Worm (Caenorhabditis elegans) whole organism, L3 larva: ENCODE data around the gene M163.1.

Experiments used
- ZK546.5 ChIP-seq: sonication (generic microtip); optimal IDR thresholded peaks from 2 replicates; lab custom pipeline; 2017; ENCODE audit warnings: missing biosample characterization, missing genetic modification characterization
- aly-2 ChIP-seq: fragments of 150-350 bp; optimal IDR thresholded peaks from 2 replicates; lab custom pipeline; 2014; ENCODE audit warnings: missing biosample characterization, missing genetic modification characterization
- ama-1 ChIP-seq: fragments of 150-350 bp; optimal IDR thresholded peaks from 2 replicates; lab custom pipeline; 2018
- ceh-28 ChIP-seq: fragments of 150-350 bp; optimal IDR thresholded peaks from 2 replicates; lab custom pipeline; 2014; ENCODE audit warnings: missing biosample characterization, missing genetic modification reagents, missing genetic modification characterization
- ceh-82 ChIP-seq: fragments of 150-350 bp; optimal IDR thresholded peaks from 2 replicates; lab custom pipeline; 2014; ENCODE audit warnings: missing biosample characterization, missing genetic modification characterization
- ceh-9 ChIP-seq: sonication (generic microtip); optimal IDR thresholded peaks from 2 replicates; lab custom pipeline; 2018; ENCODE audit warnings: missing biosample characterization, missing genetic modification characterization
- daf-12 ChIP-seq: fragments of 150-350 bp; optimal IDR thresholded peaks from 2 replicates; lab custom pipeline; 2014; ENCODE audit warnings: missing biosample characterization, missing genetic modification reagents, missing genetic modification characterization
- egl-27 ChIP-seq: sonication (generic microtip); optimal IDR thresholded peaks from 4 replicates; lab custom pipeline; 2017; ENCODE audit warnings: missing biosample characterization, missing genetic modification reagents, missing genetic modification characterization
- elt-1 ChIP-seq: fragments of 150-350 bp; optimal IDR thresholded peaks from 2 replicates; lab custom pipeline; 2014; ENCODE audit warnings: missing biosample characterization, missing genetic modification characterization
- elt-2 ChIP-seq: sonication (generic microtip); optimal IDR thresholded peaks from 2 replicates; lab custom pipeline; 2016; ENCODE audit warnings: missing genetic modification reagents, mild to moderate bottlenecking, missing genetic modification characterization, missing compliant biosample characterization
- elt-3 ChIP-seq, 3 experiments: fragments of 150-350 bp in 1 of 3; sonication (generic microtip) in 2 of 3; optimal IDR thresholded peaks; 2 replicates in 2 of 3; 4 replicates in 1 of 3; lab custom pipeline; 2014 to 2017; ENCODE audit warnings: missing biosample characterization in 3 of 3, missing genetic modification characterization in 3 of 3
- eor-1 ChIP-seq, 2 experiments: fragments of 150-350 bp; optimal IDR thresholded peaks; 2 replicates each; lab custom pipeline; 2014 to 2018; ENCODE audit warnings: missing biosample characterization in 2 of 2, missing genetic modification characterization in 2 of 2
- fkh-2 ChIP-seq: fragments of 150-350 bp; optimal IDR thresholded peaks from 2 replicates; lab custom pipeline; 2014; ENCODE audit warnings: missing biosample characterization, missing genetic modification reagents, missing genetic modification characterization
- fos-1 ChIP-seq: fragments of 150-350 bp; optimal IDR thresholded peaks from 2 replicates; lab custom pipeline; 2014; ENCODE audit warnings: missing biosample characterization, missing genetic modification characterization
- hmg-11 ChIP-seq: sonication (generic microtip); optimal IDR thresholded peaks from 2 replicates; lab custom pipeline; 2016; ENCODE audit warnings: missing genetic modification characterization, missing compliant biosample characterization
- jun-1 ChIP-seq: fragments of 150-350 bp; optimal IDR thresholded peaks from 2 replicates; lab custom pipeline; 2014; ENCODE audit warnings: missing biosample characterization, missing genetic modification reagents, missing genetic modification characterization
- lin-15B ChIP-seq: fragments of 150-350 bp; optimal IDR thresholded peaks from 2 replicates; lab custom pipeline; 2014; ENCODE audit warnings: missing biosample characterization, missing genetic modification characterization
- lin-39 ChIP-seq: fragments of 150-350 bp; optimal IDR thresholded peaks from 2 replicates; lab custom pipeline; 2018; ENCODE audit warnings: missing biosample characterization, missing genetic modification reagents, missing genetic modification characterization
- lsy-12 ChIP-seq: sonication (generic microtip); optimal IDR thresholded peaks from 2 replicates; lab custom pipeline; 2016; ENCODE audit warnings: mild to moderate bottlenecking, missing genetic modification characterization, missing compliant biosample characterization
- mdl-1 ChIP-seq: fragments of 150-350 bp; optimal IDR thresholded peaks from 2 replicates; lab custom pipeline; 2014; ENCODE audit warnings: missing biosample characterization, missing genetic modification characterization
- mml-1 ChIP-seq: fragments of 150-350 bp; sonication (generic microtip); optimal IDR thresholded peaks from 3 replicates; lab custom pipeline; 2014; ENCODE audit warnings: missing biosample characterization, missing genetic modification characterization
- nfya-1 ChIP-seq: sonication (generic microtip); optimal IDR thresholded peaks from 2 replicates; lab custom pipeline; 2017; ENCODE audit warnings: missing genetic modification characterization, mild to moderate bottlenecking, missing compliant biosample characterization, antibody characterized with exemption, moderate library complexity; ENCODE audit not compliant: insufficient read depth
- nhr-11 ChIP-seq: fragments of 150-350 bp; optimal IDR thresholded peaks from 2 replicates; lab custom pipeline; 2014; ENCODE audit warnings: missing biosample characterization, missing genetic modification characterization
- nhr-23 ChIP-seq: fragments of 150-350 bp; optimal IDR thresholded peaks from 2 replicates; lab custom pipeline; 2014; ENCODE audit warnings: missing biosample characterization, missing genetic modification reagents, missing genetic modification characterization
- nhr-237 ChIP-seq: fragments of 150-350 bp; optimal IDR thresholded peaks from 2 replicates; lab custom pipeline; 2014; ENCODE audit warnings: missing biosample characterization, missing genetic modification characterization
- nhr-25 ChIP-seq: sonication (generic microtip); optimal IDR thresholded peaks from 2 replicates; lab custom pipeline; 2017; ENCODE audit warnings: missing biosample characterization, missing genetic modification characterization
- nhr-28 ChIP-seq: fragments of 150-350 bp; optimal IDR thresholded peaks from 2 replicates; lab custom pipeline; 2014; ENCODE audit warnings: missing biosample characterization, missing genetic modification characterization
- nhr-43 ChIP-seq: sonication (generic microtip); optimal IDR thresholded peaks from 2 replicates; lab custom pipeline; 2016; ENCODE audit warnings: mild to moderate bottlenecking, missing genetic modification characterization, missing compliant biosample characterization; ENCODE audit not compliant: poor library complexity, severe bottlenecking
- nhr-67 ChIP-seq: fragments of 150-350 bp; optimal IDR thresholded peaks from 2 replicates; lab custom pipeline; 2014; ENCODE audit warnings: missing biosample characterization, missing genetic modification characterization
- nhr-77 ChIP-seq: fragments of 150-350 bp; optimal IDR thresholded peaks from 2 replicates; lab custom pipeline; 2014; ENCODE audit warnings: missing biosample characterization, missing genetic modification characterization
- sea-2 ChIP-seq: fragments of 150-350 bp; sonication (generic microtip); optimal IDR thresholded peaks from 4 replicates; lab custom pipeline; 2014; ENCODE audit warnings: missing biosample characterization, missing genetic modification reagents, missing genetic modification characterization
- skn-1 ChIP-seq: fragments of 150-350 bp; optimal IDR thresholded peaks from 2 replicates; lab custom pipeline; 2014; ENCODE audit warnings: missing biosample characterization, missing genetic modification characterization
- snpc-4 ChIP-seq: fragments of 150-350 bp; optimal IDR thresholded peaks from 2 replicates; lab custom pipeline; 2014; ENCODE audit warnings: missing biosample characterization, missing genetic modification characterization
- tbx-2 ChIP-seq: sonication (generic microtip); optimal IDR thresholded peaks from 2 replicates; lab custom pipeline; 2016; ENCODE audit warnings: mild to moderate bottlenecking, missing genetic modification characterization, missing compliant biosample characterization
- unc-39 ChIP-seq: sonication (generic microtip); optimal IDR thresholded peaks from 4 replicates; lab custom pipeline; 2017; ENCODE audit warnings: missing biosample characterization, missing genetic modification characterization
- unc-62 ChIP-seq: fragments of 150-350 bp; sonication (generic microtip); optimal IDR thresholded peaks from 4 replicates; lab custom pipeline; 2014; ENCODE audit warnings: missing biosample characterization, missing genetic modification reagents, missing genetic modification characterization
- zag-1 ChIP-seq: fragments of 150-350 bp; optimal IDR thresholded peaks from 2 replicates; lab custom pipeline; 2014; ENCODE audit warnings: missing biosample characterization, missing genetic modification characterization
- ztf-11 ChIP-seq: fragments of 150-350 bp; optimal IDR thresholded peaks from 2 replicates; lab custom pipeline; 2014; ENCODE audit warnings: missing biosample characterization, missing genetic modification characterization

Gene M163.1

DNA sequence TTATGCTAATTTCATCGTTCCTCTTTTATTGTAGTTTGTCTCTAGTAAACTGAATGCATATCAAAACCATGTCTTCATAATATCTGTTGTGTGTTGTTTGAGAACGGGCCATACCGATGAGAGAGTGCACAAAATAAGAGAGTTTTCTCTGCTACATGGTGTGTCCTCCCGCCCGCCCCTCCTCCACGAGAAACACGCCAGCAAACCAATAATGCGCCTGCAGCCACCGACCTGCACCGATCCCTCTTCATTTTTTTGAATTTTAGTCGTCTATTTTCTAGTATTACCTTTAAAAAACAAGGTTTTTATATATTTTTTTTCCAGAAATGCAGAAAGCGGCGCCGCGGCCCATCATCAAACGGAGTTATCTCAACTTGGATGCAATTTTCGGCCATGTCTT lies 23.4 kb downstream of the M163.1 start, which contains the start of gene gfi-3 (continued):
- TF ChIP-seq jun-1 (tag; lab: Kevin White, UChicago), result peak; percentile 53
- TF ChIP-seq sea-2 (GFP tag; lab: Kevin White, UChicago), result no peak
- TF ChIP-seq daf-12, result no peak
- TF ChIP-seq nhr-25 (tag; lab: Kevin White, UChicago), result peak; percentile 83
- no peak for TF ChIP-seq ama-1 (lab: Kevin White, UChicago)
- no peak for TF ChIP-seq nhr-67 (tag; lab: Kevin White, UChicago)
- no peak for TF ChIP-seq nhr-77
- TF ChIP-seq elt-3 (tag; optimal IDR thresholded peaks at IDR 0.05; lab: Kevin White, UChicago), result no peak
- peak; percentile 17 for TF ChIP-seq elt-1 (tag; lab: Kevin White, UChicago)
- TF ChIP-seq lin-39, result peak; percentile 90
- peak; percentile 51 for TF ChIP-seq lin-15B
- no peak for TF ChIP-seq aly-2 (tag; lab: Kevin White, UChicago)
- TF ChIP-seq hmg-11, result peak; percentile 74
- no peak for TF ChIP-seq unc-39
- no peak for TF ChIP-seq nhr-237
- TF ChIP-seq mml-1, result no peak
- TF ChIP-seq egl-27 (tag; lab: Kevin White, UChicago), result no peak

- TF ChIP-seq nhr-25 (tag; lab: Kevin White, UChicago) (peak; percentile 8), lsy-12 (tag; lab: Kevin White, UChicago) (peak; percentile 3), nhr-43 (peak; percentile 71), nhr-11 (no peak), nhr-67 (tag; lab: Kevin White, UChicago) (no peak), elt-2 (tag; lab: Kevin White, UChicago) (peak; percentile 36)
- TF ChIP-seq, all 47 proteins: peak for 4
Observed at ce11 chrX:14478743-14479428, 24.7 kb downstream of the M163.1 start, which contains the start of gene M163.11. Gene M163.11, plus strand, starts transcription at chrX:14479378.

DNA sequence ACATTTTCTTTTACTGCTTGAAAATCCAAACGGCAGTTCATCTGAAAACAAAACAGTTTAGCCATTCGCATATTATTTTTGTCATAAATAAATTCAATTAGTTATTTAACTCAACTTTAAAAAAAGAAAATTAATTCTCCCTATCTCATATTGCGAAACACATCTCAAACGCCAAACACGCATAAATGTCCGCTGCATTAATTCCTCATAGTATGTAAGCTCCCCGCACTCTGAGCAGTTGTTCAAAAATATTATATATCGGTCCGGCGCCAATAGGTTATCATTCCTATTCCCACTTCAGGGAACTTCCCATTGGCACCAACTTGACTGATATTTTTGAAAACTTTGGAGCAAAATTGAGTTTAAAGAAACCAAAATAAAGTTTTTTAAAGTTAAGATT lies 25.4 kb downstream of the M163.1 start:
- peak; percentile 36 for TF ChIP-seq nfya-1 (tag; lab: Kevin White, UChicago)
- peak; percentile 98 for TF ChIP-seq snpc-4
- TF ChIP-seq ceh-82 (tag; lab: Kevin White, UChicago), result peak; percentile 25
- TF ChIP-seq mdl-1 (tag; lab: Kevin White, UChicago), result no peak

DNA sequence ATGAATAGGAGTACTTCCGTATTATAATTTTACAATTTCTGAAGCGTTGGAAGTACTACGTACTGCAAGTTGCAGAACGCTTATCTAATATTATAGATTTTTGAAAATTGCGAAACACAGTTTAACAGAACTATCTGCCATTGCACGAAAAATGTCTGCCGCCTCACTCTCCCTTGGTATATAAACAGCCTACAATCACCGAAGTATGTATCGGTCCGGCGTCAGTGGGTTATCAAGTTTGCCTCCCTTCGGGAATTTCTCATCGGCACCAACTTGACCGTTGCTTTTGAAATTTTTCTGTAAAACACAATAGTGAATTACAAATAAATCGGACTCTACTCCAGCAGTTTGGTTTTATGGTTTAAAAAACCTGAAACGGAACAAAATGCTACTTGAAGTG lies 26.3 kb downstream of the M163.1 start:
- TF ChIP-seq lsy-12 (tag; lab: Kevin White, UChicago) (no peak), sea-2 (GFP tag; lab: Kevin White, UChicago) (no peak), elt-2 (tag; lab: Kevin White, UChicago) (peak; percentile 17), unc-62 (no peak), daf-12 (no peak), fkh-2 (tag; lab: Kevin White, UChicago) (no peak), ztf-11 (tag; lab: Kevin White, UChicago) (no peak), tbx-2 (tag; lab: Kevin White, UChicago) (no peak), ZK546.5 (tag; lab: Kevin White, UChicago) (no peak), fos-1 (tag; lab: Kevin White, UChicago) (no peak), snpc-4 (peak; percentile 92)

DNA sequence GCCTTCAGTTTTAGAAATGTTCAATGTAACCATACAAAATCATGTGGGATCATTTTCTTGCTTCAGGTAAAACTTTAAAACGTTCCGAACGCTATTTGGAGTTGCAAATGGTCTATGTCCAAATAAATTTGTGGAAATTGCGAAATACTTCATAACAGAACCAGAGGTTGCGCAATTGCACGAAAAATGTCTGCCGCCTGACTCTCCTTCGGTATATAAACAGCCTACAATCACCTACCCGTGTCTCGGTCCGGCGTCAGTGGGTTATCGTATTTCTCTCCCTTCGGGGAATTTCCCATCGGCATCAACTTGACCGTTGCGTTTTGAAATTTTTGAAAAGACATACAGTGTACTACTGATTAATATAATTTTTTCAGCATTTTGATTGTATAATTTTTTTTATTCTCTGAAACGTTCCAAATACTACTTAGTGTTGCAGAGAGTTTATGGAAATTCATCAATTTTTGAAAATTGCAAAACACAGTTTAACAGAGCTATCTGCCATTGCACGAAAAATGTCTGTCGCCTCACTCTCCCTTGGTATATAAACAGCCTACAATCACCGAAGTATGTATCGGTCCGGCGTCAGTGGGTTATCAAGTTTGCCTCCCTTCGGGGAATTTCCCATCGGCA lies 26.9 kb downstream of the M163.1 start:
- TF ChIP-seq skn-1 (peak; percentile 73), tbx-2 (tag; lab: Kevin White, UChicago) (peak; percentile 68), mdl-1 (tag; lab: Kevin White, UChicago) (no peak), snpc-4 (peak; percentile 98), zag-1 (tag; lab: Kevin White, UChicago) (no peak), lsy-12 (tag; lab: Kevin White, UChicago) (peak; percentile 14), egl-27 (tag; lab: Kevin White, UChicago) (no peak), elt-2 (tag; lab: Kevin White, UChicago) (peak; percentile 38), hmg-11 (no peak), nhr-28 (tag; lab: Kevin White, UChicago) (no peak), sea-2 (GFP tag; lab: Kevin White, UChicago) (no peak), nhr-23 (tag; lab: Kevin White, UChicago) (peak; percentile 69), unc-39 (no peak), nhr-25 (tag; lab: Kevin White, UChicago) (peak; percentile 22), fkh-2 (tag; lab: Kevin White, UChicago) (no peak), ceh-82 (tag; lab: Kevin White, UChicago) (no peak), jun-1 (tag; lab: Kevin White, UChicago) (peak; percentile 68), ceh-28 (tag; lab: Kevin White, UChicago) (peak; percentile 0), eor-1 (tag; optimal IDR thresholded peaks at IDR 0.05; lab: Kevin White, UChicago) (no peak), nhr-43 (peak; percentile 82), ceh-9 (no peak), elt-3 (tag; optimal IDR thresholded peaks at IDR 0.05; lab: Kevin White, UChicago) (peak in 1 of 3 experiments; percentile 22)
